Fruit fly (Drosophila melanogaster): Measurements from ENCODE around the gene Parp1.
A peak's percentile ranks its signal among the peaks of the same experiment; 100 is the strongest.

The Parp1 gene

dm6 chr3R:3620599-3621380 is 33.9 kb upstream of the Parp1 start (continued):
- TF ChIP-seq CG1603 (tag; optimal IDR thresholded peaks at IDR 0.05): peak; percentile 85
- TF ChIP-seq jumu (GFP tag; optimal IDR thresholded peaks at IDR 0.05): no peak
- TF ChIP-seq Deaf1 (tag; optimal IDR thresholded peaks at IDR 0.05): no peak
- TF ChIP-seq ssp (GFP tag; IDR thresholded peaks at IDR 0.05): peak; percentile 89
- TF ChIP-seq CG11247 (GFP tag; IDR thresholded peaks at IDR 0.05): no peak
- TF ChIP-seq exex (tag; optimal IDR thresholded peaks at IDR 0.05): no peak
- no peak for TF ChIP-seq croc (GFP tag; conservative IDR thresholded peaks at IDR 0.05)
- no peak for TF ChIP-seq Doc2 (GFP tag; IDR thresholded peaks at IDR 0.05)
- TF ChIP-seq CG14860 (GFP tag; IDR thresholded peaks at IDR 0.05; ENCODE audit: partially characterized antibody): no peak
- no peak for TF ChIP-seq CG4854 (GFP tag; optimal IDR thresholded peaks at IDR 0.05)

- TF ChIP-seq CG30020 (tag; optimal IDR thresholded peaks at IDR 0.05) (peak; percentile 53), pfk (GFP tag; optimal IDR thresholded peaks at IDR 0.05) (no peak), odd (GFP tag; optimal IDR thresholded peaks at IDR 0.05) (no peak), TFAM (GFP tag; optimal IDR thresholded peaks at IDR 0.05) (no peak), hth (optimal IDR thresholded peaks at IDR 0.05) (no peak), CG10431 (GFP tag; optimal IDR thresholded peaks at IDR 0.05) (no peak), CG7357 (GFP tag; IDR thresholded peaks at IDR 0.05) (0 out of 3 replicates have a peak, but pooled peaks have one; percentile 24), CG17802 (tag; optimal IDR thresholded peaks at IDR 0.05) (peak; percentile 53), CG17385 (GFP tag; optimal IDR thresholded peaks at IDR 0.05) (no peak), CG1024 (GFP tag; IDR thresholded peaks at IDR 0.05) (peak; percentile 47; the same call in 1 of the 2 replicates), ssp (GFP tag; IDR thresholded peaks at IDR 0.05) (peak; percentile 81), CG18599 (GFP tag; optimal IDR thresholded peaks at IDR 0.05) (no peak)
These were observed 2.8 kb upstream of the Parp1 start for dm6 chr3R:3589672-3590071.
